Worm (Caenorhabditis elegans) whole organism, mixed stage, embryonic: ENCODE measurements around the gene T25B6.6.

Source experiments
- M03D4.4 ChIP-seq: sonication (generic microtip); optimal IDR thresholded peaks from 2 replicates; lab custom pipeline; 2017; ENCODE audit warnings: mild to moderate bottlenecking, missing genetic modification characterization, missing compliant biosample characterization
- bed-3 ChIP-seq: fragments of 200-800 bp; sonication (Bioruptor generic); optimal IDR thresholded peaks from 3 replicates; lab custom pipeline; 2018; ENCODE audit warnings: mild to moderate bottlenecking, missing genetic modification characterization, moderate library complexity, missing compliant biosample characterization
- blmp-1 ChIP-seq: fragments of 150-350 bp; optimal IDR thresholded peaks from 2 replicates; lab custom pipeline; 2014; ENCODE audit warnings: missing biosample characterization, missing genetic modification characterization
- ceh-39 ChIP-seq: fragments of 150-350 bp; optimal IDR thresholded peaks from 2 replicates; lab custom pipeline; 2014; ENCODE audit warnings: missing biosample characterization, missing genetic modification characterization
- ceh-43 ChIP-seq: fragments of 200-800 bp; sonication (Bioruptor generic); optimal IDR thresholded peaks from 2 replicates; lab custom pipeline; 2018; ENCODE audit warnings: mild to moderate bottlenecking, missing genetic modification characterization, moderate library complexity, missing compliant biosample characterization
- ceh-83 ChIP-seq: fragments of 200-800 bp; sonication (Bioruptor generic); optimal IDR thresholded peaks from 2 replicates; lab custom pipeline; 2018; ENCODE audit warnings: mild to moderate bottlenecking, missing genetic modification characterization, missing compliant biosample characterization
- ces-1 ChIP-seq: fragments of 150-350 bp; optimal IDR thresholded peaks from 2 replicates; lab custom pipeline; 2014; ENCODE audit warnings: missing biosample characterization, missing genetic modification reagents, missing genetic modification characterization
- cnd-1 ChIP-seq: fragments of 200-800 bp; sonication (Bioruptor generic); optimal IDR thresholded peaks from 2 replicates; lab custom pipeline; 2018; ENCODE audit warnings: mild to moderate bottlenecking, missing genetic modification characterization, missing compliant biosample characterization
- drap-1 ChIP-seq: fragments of 200-800 bp; sonication (Bioruptor generic); optimal IDR thresholded peaks from 3 replicates; lab custom pipeline; 2018; ENCODE audit warnings: mild to moderate bottlenecking, missing genetic modification characterization, missing compliant biosample characterization
- elt-1 ChIP-seq: sonication (generic microtip); optimal IDR thresholded peaks from 2 replicates; lab custom pipeline; 2017; ENCODE audit warnings: missing genetic modification characterization, mild to moderate bottlenecking, missing compliant biosample characterization, antibody characterized with exemption, moderate library complexity, borderline replicate concordance; ENCODE audit not compliant: insufficient read depth
- elt-3 ChIP-seq: fragments of 150-350 bp; optimal IDR thresholded peaks from 2 replicates; lab custom pipeline; 2014; ENCODE audit warnings: missing biosample characterization, missing genetic modification characterization
- flh-1 ChIP-seq: fragments of 200-800 bp; sonication (Bioruptor generic); optimal IDR thresholded peaks from 2 replicates; lab custom pipeline; 2018; ENCODE audit warnings: mild to moderate bottlenecking, missing genetic modification characterization, moderate library complexity, missing compliant biosample characterization
- ham-2 ChIP-seq: fragments of 200-800 bp; sonication (Bioruptor generic); optimal IDR thresholded peaks from 2 replicates; lab custom pipeline; 2018; ENCODE audit warnings: mild to moderate bottlenecking, missing genetic modification characterization, missing compliant biosample characterization
- hlh-1 ChIP-seq: fragments of 150-350 bp; optimal IDR thresholded peaks from 2 replicates; lab custom pipeline; 2014; ENCODE audit warnings: missing biosample characterization, missing genetic modification reagents, missing genetic modification characterization
- lin-13 ChIP-seq: fragments of 150-350 bp; optimal IDR thresholded peaks from 2 replicates; lab custom pipeline; 2014; ENCODE audit warnings: missing biosample characterization, missing genetic modification characterization
- lin-32 ChIP-seq: fragments of 200-800 bp; sonication (Bioruptor generic); optimal IDR thresholded peaks from 2 replicates; lab custom pipeline; 2018; ENCODE audit warnings: mild to moderate bottlenecking, missing genetic modification characterization, missing compliant biosample characterization
- lsy-2 ChIP-seq: fragments of 150-350 bp; optimal IDR thresholded peaks from 2 replicates; lab custom pipeline; 2014; ENCODE audit warnings: missing biosample characterization, missing genetic modification characterization
- mab-5 ChIP-seq: fragments of 150-350 bp; optimal IDR thresholded peaks from 2 replicates; lab custom pipeline; 2014; ENCODE audit warnings: missing biosample characterization, missing genetic modification characterization
- mep-1 ChIP-seq: fragments of 150-350 bp; optimal IDR thresholded peaks from 2 replicates; lab custom pipeline; 2017; ENCODE audit warnings: missing biosample characterization, missing genetic modification reagents, missing genetic modification characterization, inconsistent platforms
- mls-2 ChIP-seq: sonication (generic microtip); optimal IDR thresholded peaks from 2 replicates; lab custom pipeline; 2016; ENCODE audit warnings: mild to moderate bottlenecking, missing genetic modification characterization, moderate library complexity, missing compliant biosample characterization
- nhr-12 ChIP-seq: fragments of 150-350 bp; optimal IDR thresholded peaks from 2 replicates; lab custom pipeline; 2014; ENCODE audit warnings: missing biosample characterization, missing genetic modification characterization
- nhr-2 ChIP-seq: fragments of 150-350 bp; optimal IDR thresholded peaks from 2 replicates; lab custom pipeline; 2014; ENCODE audit warnings: missing biosample characterization, missing genetic modification characterization
- nhr-237 ChIP-seq: fragments of 150-350 bp; optimal IDR thresholded peaks from 2 replicates; lab custom pipeline; 2014; ENCODE audit warnings: missing biosample characterization, missing genetic modification characterization
- nhr-28 ChIP-seq: fragments of 150-350 bp; optimal IDR thresholded peaks from 2 replicates; lab custom pipeline; 2014; ENCODE audit warnings: missing biosample characterization, missing genetic modification characterization
- nhr-76 ChIP-seq: sonication (generic microtip); optimal IDR thresholded peaks from 2 replicates; lab custom pipeline; 2017; ENCODE audit warnings: missing biosample characterization, missing genetic modification characterization
- pha-4 ChIP-seq: fragments of 150-350 bp; optimal IDR thresholded peaks from 2 replicates; lab custom pipeline; 2018; ENCODE audit warnings: missing biosample characterization, missing genetic modification reagents, missing genetic modification characterization
- sem-2 ChIP-seq: fragments of 200-800 bp; sonication (Bioruptor generic); optimal IDR thresholded peaks from 2 replicates; lab custom pipeline; 2018; ENCODE audit warnings: mild to moderate bottlenecking, missing genetic modification characterization, missing compliant biosample characterization
- snpc-4 ChIP-seq: fragments of 150-350 bp; optimal IDR thresholded peaks from 2 replicates; lab custom pipeline; 2014; ENCODE audit warnings: missing biosample characterization, missing genetic modification characterization
- sptf-1 ChIP-seq: sonication (generic microtip); optimal IDR thresholded peaks from 2 replicates; lab custom pipeline; 2017; ENCODE audit warnings: mild to moderate bottlenecking, missing genetic modification characterization, moderate library complexity, missing compliant biosample characterization
- tbx-8 ChIP-seq: fragments of 200-800 bp; sonication (Bioruptor generic); optimal IDR thresholded peaks from 2 replicates; lab custom pipeline; 2018; ENCODE audit warnings: mild to moderate bottlenecking, missing genetic modification characterization, moderate library complexity, missing compliant biosample characterization
- unc-120 ChIP-seq: sonication (generic microtip); optimal IDR thresholded peaks from 2 replicates; lab custom pipeline; 2017; ENCODE audit warnings: missing genetic modification characterization, missing compliant biosample characterization; ENCODE audit not compliant: poor library complexity, severe bottlenecking
- unc-39 ChIP-seq: fragments of 150-350 bp; optimal IDR thresholded peaks from 2 replicates; lab custom pipeline; 2014; ENCODE audit warnings: missing biosample characterization, missing genetic modification characterization
- unc-62 ChIP-seq: fragments of 150-350 bp; optimal IDR thresholded peaks from 2 replicates; lab custom pipeline; 2014; ENCODE audit warnings: missing biosample characterization, missing genetic modification reagents, missing genetic modification characterization
- zip-8 ChIP-seq: fragments of 150-350 bp; optimal IDR thresholded peaks from 2 replicates; lab custom pipeline; 2014; ENCODE audit warnings: missing biosample characterization, missing genetic modification characterization
- ztf-11 ChIP-seq: fragments of 150-350 bp; optimal IDR thresholded peaks from 2 replicates; lab custom pipeline; 2014; ENCODE audit warnings: missing biosample characterization, missing genetic modification characterization

Gene T25B6.6

ce11 chrX:9022779-9023178 lies at the start of gene T25B6.6:
TSS of gene T25B6.6 (minus strand) at chrX:9022879.
- TF ChIP-seq sptf-1 (tag; lab: Kevin White, UChicago) (no peak), ztf-11 (tag; lab: Kevin White, UChicago) (no peak), unc-39 (tag; lab: Kevin White, UChicago) (no peak), pha-4 (tag; lab: Kevin White, UChicago) (no peak), lsy-2 (tag; lab: Kevin White, UChicago) (no peak), ceh-43 (no peak)
- TF ChIP-seq, all 35 proteins: peak for 0

- no peak for TF ChIP-seq cnd-1 (tag; lab: Kevin White, UChicago)
- TF ChIP-seq unc-62 (GFP tag; lab: Kevin White, UChicago): peak; percentile 17
- TF ChIP-seq hlh-1 (tag; lab: Kevin White, UChicago): peak; percentile 83
- no peak for TF ChIP-seq nhr-28
- no peak for TF ChIP-seq lsy-2 (tag; lab: Kevin White, UChicago)
- no peak for TF ChIP-seq drap-1 (GFP tag; lab: Kevin White, UChicago)
- TF ChIP-seq pha-4 (tag; lab: Kevin White, UChicago): no peak
- no peak for TF ChIP-seq nhr-12 (tag; lab: Kevin White, UChicago)
- TF ChIP-seq ces-1 (GFP tag; lab: Kevin White, UChicago): no peak
- no peak for TF ChIP-seq elt-1 (tag; lab: Kevin White, UChicago)
- no peak for TF ChIP-seq snpc-4 (tag; lab: Kevin White, UChicago)
- TF ChIP-seq mls-2 (tag; lab: Kevin White, UChicago): no peak
- TF ChIP-seq sem-2 (GFP tag; lab: Kevin White, UChicago): no peak
- no peak for TF ChIP-seq bed-3 (GFP tag; lab: Kevin White, UChicago)
- TF ChIP-seq, all 35 proteins: peak for 2
Measured at ce11 chrX:9069070-9069469, 46.4 kb upstream of the T25B6.6 start.

- peak; percentile 37 for TF ChIP-seq blmp-1
- no peak for TF ChIP-seq sem-2 (GFP tag; lab: Kevin White, UChicago)
- no peak for TF ChIP-seq lin-13 (tag; lab: Kevin White, UChicago)
- TF ChIP-seq nhr-2 (tag; lab: Kevin White, UChicago): no peak
- peak; percentile 71 for TF ChIP-seq ces-1 (GFP tag; lab: Kevin White, UChicago)
- peak; percentile 41 for TF ChIP-seq mep-1 (tag; lab: Kevin White, UChicago)
- no peak for TF ChIP-seq ceh-83 (GFP tag; lab: Kevin White, UChicago)
- TF ChIP-seq flh-1: no peak
- TF ChIP-seq nhr-28: no peak
- no peak for TF ChIP-seq tbx-8
- TF ChIP-seq sptf-1 (tag; lab: Kevin White, UChicago): no peak
- no peak for TF ChIP-seq nhr-76 (tag; lab: Kevin White, UChicago)
- TF ChIP-seq zip-8 (tag; lab: Kevin White, UChicago): no peak
- TF ChIP-seq pha-4 (tag; lab: Kevin White, UChicago): peak; percentile 2
- TF ChIP-seq cnd-1 (tag; lab: Kevin White, UChicago): no peak
- TF ChIP-seq ham-2: peak; percentile 21
- peak; percentile 31 for TF ChIP-seq unc-62 (GFP tag; lab: Kevin White, UChicago)
- TF ChIP-seq mab-5 (tag; lab: Kevin White, UChicago): no peak
- TF ChIP-seq bed-3 (GFP tag; lab: Kevin White, UChicago): no peak
- no peak for TF ChIP-seq elt-3 (tag; lab: Kevin White, UChicago)
- TF ChIP-seq ztf-11 (tag; lab: Kevin White, UChicago): peak; percentile 8
- no peak for TF ChIP-seq elt-1 (tag; lab: Kevin White, UChicago)
- TF ChIP-seq snpc-4 (tag; lab: Kevin White, UChicago): no peak
- TF ChIP-seq M03D4.4 (tag; lab: Kevin White, UChicago): no peak
- TF ChIP-seq unc-39 (tag; lab: Kevin White, UChicago): no peak
- TF ChIP-seq ceh-39 (tag; lab: Kevin White, UChicago): no peak
- peak; percentile 54 for TF ChIP-seq hlh-1 (tag; lab: Kevin White, UChicago)
- TF ChIP-seq lin-32 (GFP tag; lab: Kevin White, UChicago): no peak
- peak; percentile 46 for TF ChIP-seq nhr-237
- TF ChIP-seq drap-1 (GFP tag; lab: Kevin White, UChicago): no peak
- TF ChIP-seq mls-2 (tag; lab: Kevin White, UChicago): no peak
- TF ChIP-seq ceh-43: no peak
- TF ChIP-seq unc-120 (tag; lab: Kevin White, UChicago): peak; percentile 40
- no peak for TF ChIP-seq nhr-12 (tag; lab: Kevin White, UChicago)
- no peak for TF ChIP-seq lsy-2 (tag; lab: Kevin White, UChicago)
Measured at ce11 chrX:9068075-9068474, 45.4 kb upstream of the T25B6.6 start.
